Worm (Caenorhabditis elegans) whole organism, L4 larva: Measurements from ENCODE around the gene snpn-1.

Source experiments
- F10B5.3 ChIP-seq: sonication (generic microtip); optimal IDR thresholded peaks from 2 replicates; lab custom pipeline; 2016; ENCODE audit warnings: mild to moderate bottlenecking, missing genetic modification characterization, missing compliant biosample characterization
- F37D6.2 ChIP-seq: sonication (generic microtip); optimal IDR thresholded peaks from 2 replicates; lab custom pipeline; 2016; ENCODE audit warnings: mild to moderate bottlenecking, missing genetic modification characterization, missing compliant biosample characterization
- T20F7.1 ChIP-seq: fragments of 200-800 bp; sonication (Bioruptor generic); optimal IDR thresholded peaks from 2 replicates; lab custom pipeline; 2018; ENCODE audit warnings: mild to moderate bottlenecking, missing genetic modification characterization, missing compliant biosample characterization
- aha-1 ChIP-seq: fragments of 150-350 bp; peaks from one replicate; lab custom pipeline; 2014; ENCODE audit warnings: missing biosample characterization, missing genetic modification characterization
- ama-1 ChIP-seq: fragments of 150-350 bp; optimal IDR thresholded peaks from 2 replicates; lab custom pipeline; 2014; ENCODE audit warnings: inconsistent platforms, mixed read lengths
- ceh-20 ChIP-seq: fragments of 200-800 bp; sonication (Bioruptor generic); IDR thresholded peaks from 2 replicates; pipeline ENCODE4 v1.3.6; 2022; ENCODE audit warnings: missing genetic modification reagents, missing genetic modification characterization, missing compliant biosample characterization
- ceh-32 ChIP-seq: sonication (generic microtip); optimal IDR thresholded peaks from 2 replicates; lab custom pipeline; 2016; ENCODE audit warnings: mild to moderate bottlenecking, missing genetic modification characterization, missing compliant biosample characterization; ENCODE audit not compliant: poor library complexity
- dmd-6 ChIP-seq: fragments of 200-800 bp; sonication (Bioruptor generic); IDR thresholded peaks from 2 replicates; pipeline ENCODE4 v1.3.6; 2022; ENCODE audit warnings: missing genetic modification reagents, missing genetic modification characterization, missing compliant biosample characterization
- fos-1 ChIP-seq: fragments of 150-350 bp; optimal IDR thresholded peaks from 2 replicates; lab custom pipeline; 2014; ENCODE audit warnings: missing biosample characterization, missing genetic modification characterization
- lim-7 ChIP-seq: fragments of 200-800 bp; sonication (Bioruptor generic); IDR thresholded peaks from 2 replicates; pipeline ENCODE4 v1.3.6; 2022; ENCODE audit warnings: missing genetic modification characterization, missing compliant biosample characterization
- lin-13 ChIP-seq: fragments of 150-350 bp; optimal IDR thresholded peaks from 2 replicates; lab custom pipeline; 2014; ENCODE audit warnings: missing biosample characterization, missing genetic modification reagents, missing genetic modification characterization
- lin-15B ChIP-seq: fragments of 150-350 bp; sonication (generic microtip); optimal IDR thresholded peaks from 3 replicates; lab custom pipeline; 2014; ENCODE audit warnings: missing biosample characterization, missing genetic modification characterization
- lir-3 ChIP-seq: sonication (generic microtip); optimal IDR thresholded peaks from 2 replicates; lab custom pipeline; 2016; ENCODE audit warnings: mild to moderate bottlenecking, missing genetic modification characterization, missing compliant biosample characterization
- madf-5 ChIP-seq, 2 experiments: fragments of 200-800 bp; sonication (Bioruptor generic); IDR thresholded peaks; 2 replicates each; pipeline ENCODE4 v1.3.6; 2022; ENCODE audit warnings: missing compliant biosample characterization in 2 of 2, missing genetic modification characterization in 2 of 2
- mdl-1 ChIP-seq, 2 experiments: fragments of 150-350 bp in 1 of 2; sonication (generic microtip) in 1 of 2; optimal IDR thresholded peaks; 2 replicates each; lab custom pipeline; 2014 to 2017; ENCODE audit warnings: missing biosample characterization in 2 of 2, missing genetic modification characterization in 2 of 2
- nhr-102 ChIP-seq: sonication (generic microtip); optimal IDR thresholded peaks from 2 replicates; lab custom pipeline; 2016; ENCODE audit warnings: mild to moderate bottlenecking, missing genetic modification characterization, moderate library complexity, missing compliant biosample characterization
- nhr-111 ChIP-seq: fragments of 200-800 bp; sonication (Bioruptor generic); optimal IDR thresholded peaks from 2 replicates; lab custom pipeline; 2018; ENCODE audit warnings: mild to moderate bottlenecking, missing genetic modification characterization, missing compliant biosample characterization
- nhr-237 ChIP-seq: sonication (generic microtip); optimal IDR thresholded peaks from 2 replicates; lab custom pipeline; 2017; ENCODE audit warnings: missing biosample characterization, missing genetic modification characterization
- nhr-25 ChIP-seq: sonication (generic microtip); optimal IDR thresholded peaks from 2 replicates; lab custom pipeline; 2017; ENCODE audit warnings: missing genetic modification characterization, mild to moderate bottlenecking, missing compliant biosample characterization, antibody characterized with exemption, moderate library complexity, borderline replicate concordance; ENCODE audit not compliant: insufficient read depth
- nhr-41 ChIP-seq: fragments of 200-800 bp; sonication (Bioruptor generic); IDR thresholded peaks from 2 replicates; pipeline ENCODE4 v1.3.6; 2022; ENCODE audit warnings: missing genetic modification reagents, missing genetic modification characterization, missing compliant biosample characterization
- pha-4 ChIP-seq, 2 experiments: fragments of 150-350 bp in 1 of 2; fragments of 200-800 bp in 1 of 2; sonication (Bioruptor generic) in 1 of 2; IDR thresholded peaks in 1 of 2; optimal IDR thresholded peaks in 1 of 2; 2 replicates each; pipeline versions ENCODE4 v1.3.6 to Lab custom; 2014 to 2022; ENCODE audit warnings: missing genetic modification characterization in 2 of 2, missing genetic modification reagents in 2 of 2, missing biosample characterization in 1 of 2, missing compliant biosample characterization in 1 of 2
- sdz-12 ChIP-seq: fragments of 200-800 bp; sonication (Bioruptor generic); optimal IDR thresholded peaks from 2 replicates; lab custom pipeline; 2018; ENCODE audit warnings: mild to moderate bottlenecking, missing genetic modification characterization, missing compliant biosample characterization
- snpc-4 ChIP-seq: fragments of 150-350 bp; optimal IDR thresholded peaks from 2 replicates; lab custom pipeline; 2014; ENCODE audit warnings: missing biosample characterization, missing genetic modification characterization
- unc-39 ChIP-seq: sonication (generic microtip); optimal IDR thresholded peaks from 2 replicates; lab custom pipeline; 2017; ENCODE audit warnings: missing biosample characterization, missing genetic modification characterization
- unc-62 ChIP-seq, 3 experiments: fragments of 150-350 bp in 1 of 3; sonication (generic microtip); optimal IDR thresholded peaks in 2 of 3; peaks in 1 of 3; 1 replicate in 1 of 3; 2 replicates in 2 of 3; lab custom pipeline; 2014 to 2017; ENCODE audit warnings: missing biosample characterization in 3 of 3, missing genetic modification characterization in 3 of 3, missing genetic modification reagents in 3 of 3, missing genotype in 1 of 3
- zfp-2 ChIP-seq: sonication (generic microtip); optimal IDR thresholded peaks from 2 replicates; lab custom pipeline; 2016; ENCODE audit warnings: mild to moderate bottlenecking, missing genetic modification characterization, missing compliant biosample characterization
- zfp-3 ChIP-seq: fragments of 200-800 bp; sonication (Bioruptor generic); conservative IDR thresholded peaks from 2 replicates; pipeline ENCODE4 v1.3.6; 2022; ENCODE audit warnings: missing genetic modification reagents, missing genetic modification characterization, missing compliant biosample characterization
- zip-2 ChIP-seq: fragments of 150-350 bp; optimal IDR thresholded peaks from 2 replicates; lab custom pipeline; 2014; ENCODE audit warnings: missing biosample characterization, missing genetic modification characterization
- ztf-11 ChIP-seq: fragments of 150-350 bp; optimal IDR thresholded peaks from 2 replicates; lab custom pipeline; 2014; ENCODE audit warnings: missing biosample characterization, missing genetic modification characterization
- ztf-7 ChIP-seq: fragments of 150-350 bp; optimal IDR thresholded peaks from 2 replicates; lab custom pipeline; 2014; ENCODE audit warnings: missing biosample characterization, missing genetic modification characterization

Gene snpn-1

DNA sequence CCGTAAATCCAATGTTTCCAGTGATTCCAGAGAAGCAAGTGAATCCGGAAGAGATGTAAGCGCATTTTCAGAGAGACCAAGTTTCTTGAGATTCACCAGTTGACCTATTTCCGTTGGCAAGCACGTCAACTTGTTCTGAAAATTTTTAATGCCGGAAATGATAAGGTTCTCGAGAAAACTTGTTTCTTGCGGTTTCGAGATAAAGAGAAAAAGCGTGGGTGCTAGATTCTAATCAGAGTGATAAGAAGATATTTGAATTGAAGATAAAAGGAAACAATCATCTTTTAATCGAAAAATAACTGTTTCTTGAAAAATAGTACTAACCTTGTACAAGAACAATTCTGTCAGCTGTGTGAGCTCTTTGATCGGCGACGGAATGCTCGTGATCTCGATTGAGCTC, 40.9 kb upstream of the snpn-1 start:
- TF ChIP-seq unc-62 (GFP tag; optimal IDR thresholded peaks at IDR 0.05 in 1 of 2; lab: Kevin White, UChicago), result no peak
- no peak for TF ChIP-seq unc-62 (tag; optimal IDR thresholded peaks at IDR 0.05; lab: Kevin White, UChicago)
- TF ChIP-seq F10B5.3, result no peak
- TF ChIP-seq lin-13, result no peak
- TF ChIP-seq lin-15B (tag; lab: Kevin White, UChicago), result no peak
- TF ChIP-seq T20F7.1 (GFP tag; lab: Kevin White, UChicago), result no peak
- no peak for TF ChIP-seq ceh-32 (tag; lab: Kevin White, UChicago)
- TF ChIP-seq zip-2 (tag; lab: Kevin White, UChicago), result no peak
- no peak for TF ChIP-seq nhr-237 (tag; lab: Kevin White, UChicago)

DNA sequence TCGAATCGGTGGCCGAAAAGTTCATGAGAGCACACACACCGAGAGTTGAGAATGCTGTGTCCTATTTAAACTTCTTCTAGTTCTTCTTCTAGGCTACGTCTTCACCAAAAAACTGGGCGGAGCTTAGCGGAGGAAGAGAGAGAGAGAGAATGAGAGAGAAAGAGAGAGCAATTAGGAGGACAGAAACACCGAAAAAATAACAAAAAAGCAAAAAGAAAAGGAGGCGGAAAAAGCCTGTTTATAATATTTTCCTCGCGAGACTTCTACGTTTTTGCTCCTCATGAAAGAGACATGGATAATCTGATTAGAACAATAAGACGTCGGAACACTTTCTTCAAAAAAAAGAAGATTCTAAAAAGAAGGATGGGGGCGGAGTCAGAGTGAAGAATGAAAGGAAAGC, 31.2 kb upstream of the snpn-1 start, which contains the start of gene tkr-3:
TSS of gene tkr-3 (minus strand) at position 101 of the 400 bp plus-strand sequence.
- TF ChIP-seq madf-5 (GFP tag; IDR thresholded peaks at IDR 0.05; lab: Robert Waterston, UW) (0 out of 4 replicates have a peak, but pooled peaks of 1 of the 2 experiments have one; percentile 48), mdl-1 (tag; optimal IDR thresholded peaks at IDR 0.05; lab: Kevin White, UChicago) (no peak)

DNA sequence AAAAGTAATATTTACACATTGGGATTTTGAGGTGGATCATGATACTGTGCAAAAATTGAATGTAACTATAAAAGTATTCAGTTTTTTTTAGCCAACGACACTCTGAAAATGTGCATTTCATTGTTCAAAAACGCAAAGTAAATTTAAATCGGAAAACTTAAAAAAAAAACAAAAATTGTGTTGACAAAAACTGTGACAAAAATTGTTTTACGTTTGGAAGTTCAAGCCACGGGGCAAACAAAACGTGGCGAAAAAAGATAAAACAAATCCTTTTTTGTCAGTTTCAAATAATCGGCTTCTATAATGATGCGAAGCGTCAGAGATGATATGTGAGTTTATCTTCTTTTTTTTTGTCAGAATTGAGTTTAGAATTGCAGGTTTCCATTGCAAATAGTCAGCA, 20.7 kb upstream of the snpn-1 start, which contains the start of gene AC7.3:
TSS of gene AC7.3 (plus strand) at position 301 of the 400 bp plus-strand sequence.
- TF ChIP-seq dmd-6 (GFP tag; lab: Robert Waterston, UW), result no peak
- no peak for TF ChIP-seq zip-2 (tag; lab: Kevin White, UChicago)
- no peak for TF ChIP-seq lin-13
- no peak for TF ChIP-seq unc-39 (tag; lab: Kevin White, UChicago)
- TF ChIP-seq snpc-4 (tag; lab: Kevin White, UChicago), result no peak
- no peak for TF ChIP-seq ceh-20
- TF ChIP-seq, all 104 proteins: peak for 0

DNA sequence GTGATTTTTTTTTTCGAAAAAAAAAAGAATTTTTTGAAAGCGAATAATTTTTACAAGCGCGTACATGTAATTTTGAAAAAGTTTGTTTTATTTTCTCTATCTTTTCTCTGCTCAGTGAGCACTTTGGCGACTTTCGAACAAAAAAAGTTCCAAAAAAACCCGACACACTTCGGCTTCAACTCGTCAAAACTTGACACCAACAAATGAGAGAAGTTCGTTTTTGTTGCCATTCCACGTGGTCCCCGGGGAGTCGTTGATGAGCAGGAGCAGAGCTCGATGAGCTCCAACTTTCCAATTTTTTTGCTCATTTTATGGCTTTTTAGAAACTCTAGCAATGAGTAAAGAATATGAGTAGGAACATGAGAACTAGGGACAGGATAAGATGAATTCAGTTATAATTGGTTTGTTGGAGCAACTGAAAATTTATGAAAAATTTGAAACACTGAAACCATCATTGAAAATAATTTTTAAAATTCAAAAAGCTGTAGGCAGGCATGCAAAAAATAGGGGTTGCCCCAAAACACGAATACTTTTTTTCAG, 19.6 kb upstream of the snpn-1 start:
- TF ChIP-seq unc-62 (GFP tag; optimal IDR thresholded peaks at IDR 0.05 in 1 of 2; lab: Kevin White, UChicago) (peak in 1 of 2 experiments; percentile 9), unc-62 (tag; optimal IDR thresholded peaks at IDR 0.05; lab: Kevin White, UChicago) (no peak), aha-1 (tag; lab: Kevin White, UChicago) (peak; percentile 98), fos-1 (tag; lab: Kevin White, UChicago) (no peak), ztf-11 (tag; lab: Kevin White, UChicago) (no peak), F37D6.2 (no peak), lir-3 (tag; lab: Kevin White, UChicago) (no peak), zfp-3 (GFP tag; lab: Robert Waterston, UW) (no peak), ama-1 (lab: Kevin White, UChicago) (no peak), nhr-41 (GFP tag; lab: Robert Waterston, UW) (no peak), mdl-1 (tag; optimal IDR thresholded peaks at IDR 0.05; lab: Kevin White, UChicago) (peak in 1 of 2 experiments; percentile 42), ztf-7 (tag; lab: Kevin White, UChicago) (no peak), ceh-20 (0 out of 2 replicates have a peak, but pooled peaks have one; percentile 57), nhr-111 (GFP tag; lab: Kevin White, UChicago) (no peak), lim-7 (GFP tag; lab: Robert Waterston, UW) (no peak)
- TF ChIP-seq, all 104 proteins: peak for 4

DNA sequence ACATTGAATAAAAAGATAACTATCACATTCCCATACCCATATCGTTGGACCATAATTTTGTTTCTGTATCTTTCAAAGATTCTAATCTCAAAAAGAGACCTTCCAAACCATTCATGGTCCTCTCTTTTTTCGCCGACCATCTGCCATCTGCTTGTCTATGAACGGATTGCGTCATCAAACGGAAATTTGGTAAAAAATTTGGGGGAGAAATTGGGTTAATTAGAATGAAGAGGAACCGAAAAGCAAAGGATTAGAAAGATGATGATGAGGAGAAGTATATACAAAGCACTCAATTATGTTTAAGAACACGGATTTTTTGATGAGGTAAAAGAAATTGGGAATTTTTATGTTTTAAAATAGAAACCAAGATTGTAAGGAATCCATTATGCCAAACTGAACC, 19.1 kb upstream of the snpn-1 start:
- TF ChIP-seq nhr-102 (tag; lab: Kevin White, UChicago), result no peak
- TF ChIP-seq nhr-25, result no peak
- TF ChIP-seq pha-4 (GFP tag; IDR thresholded peaks at IDR 0.05; lab: Robert Waterston, UW), result no peak
- no peak for TF ChIP-seq pha-4 (tag; optimal IDR thresholded peaks at IDR 0.05; lab: Kevin White, UChicago)
- no peak for TF ChIP-seq sdz-12 (GFP tag; lab: Kevin White, UChicago)
- no peak for TF ChIP-seq zfp-2 (tag; lab: Kevin White, UChicago)
